Worm (Caenorhabditis elegans): Measurements from ENCODE around the gene dnj-1.

DNA sequence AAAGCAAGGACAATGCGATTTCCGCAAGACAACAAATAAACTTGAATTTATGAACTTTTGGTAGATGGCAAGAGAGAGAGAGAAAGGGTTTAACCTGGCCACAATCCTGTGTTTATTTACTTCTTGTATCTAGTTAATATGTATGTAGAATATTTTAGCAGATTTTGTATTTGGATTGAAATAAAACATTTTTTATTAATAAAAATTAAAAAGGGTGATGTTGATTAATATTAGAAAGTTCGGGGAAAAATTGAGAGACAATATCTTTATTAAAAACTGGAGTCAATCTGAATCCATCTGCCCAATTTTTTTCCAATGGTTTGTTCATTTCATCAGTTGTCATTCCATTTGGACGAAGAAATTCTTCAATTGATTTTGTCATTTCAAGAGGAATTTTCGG is 32.7 kb upstream of the dnj-1 start, which contains the start of gene col-127:
- TF ChIP-seq skn-1 (tag; optimal IDR thresholded peaks at IDR 0.05) = no peak
- TF ChIP-seq nhr-11 (tag; optimal IDR thresholded peaks at IDR 0.05) = no peak
- no peak for TF ChIP-seq nhr-23 (tag; optimal IDR thresholded peaks at IDR 0.05)
- no peak for TF ChIP-seq ama-1 (optimal IDR thresholded peaks at IDR 0.05)
- no peak for TF ChIP-seq R02D3.7 (tag; optimal IDR thresholded peaks at IDR 0.05)

Data from whole organism, L2 larva.